Worm (Caenorhabditis elegans): ENCODE data around the gene F55H2.5.

DNA sequence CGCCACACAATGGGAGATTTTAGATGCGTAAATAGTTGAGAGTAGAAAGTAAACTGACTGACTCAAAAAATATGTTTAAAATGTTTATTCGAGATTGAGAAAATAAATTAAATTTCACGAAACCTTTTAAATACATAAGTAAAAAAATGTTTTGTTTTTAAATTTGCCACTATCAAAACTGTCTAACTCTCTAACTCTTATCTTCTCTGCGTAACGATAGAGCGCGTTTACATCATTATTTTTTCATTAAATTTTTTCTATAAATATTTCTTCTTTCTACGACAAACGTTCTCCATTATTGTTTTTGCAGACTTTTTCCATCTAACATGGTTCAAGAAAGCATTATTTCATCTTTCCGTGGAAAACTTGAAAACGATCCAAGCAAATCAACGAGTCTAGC lies 31.5 kb downstream of the F55H2.5 start, which contains the start of gene eif-2Balpha:
- TF ChIP-seq ama-1 (optimal IDR thresholded peaks at IDR 0.05) (no peak), ama-1 (GFP tag; optimal IDR thresholded peaks at IDR 0.05) (no peak), lag-1 (GFP tag; IDR thresholded peaks at IDR 0.05) (no peak), nhr-120 (GFP tag; IDR thresholded peaks at IDR 0.05) (no peak), ceh-100 (GFP tag; IDR thresholded peaks at IDR 0.05) (no peak), nhr-27 (tag; optimal IDR thresholded peaks at IDR 0.05) (no peak), F49E8.2 (tag; optimal IDR thresholded peaks at IDR 0.05; ENCODE audit: insufficient read depth) (no peak), F23B12.7 (tag; optimal IDR thresholded peaks at IDR 0.05; ENCODE audit: insufficient read depth) (no peak), F55B11.4 (tag; optimal IDR thresholded peaks at IDR 0.05; ENCODE audit: borderline replicate concordance, insufficient read depth) (no peak), Y67H2A.10 (GFP tag; conservative IDR thresholded peaks at IDR 0.05) (no peak)

All from whole organism, young adult.